Fruit fly (Drosophila melanogaster) whole organism, prepupa: ENCODE results near the gene CG6163.

Experiments
- Blimp-1 ChIP-seq: fragments of 200-800 bp; sonication (Bioruptor generic); optimal IDR thresholded peaks from 3 replicates; lab custom pipeline; 2017; ENCODE audit warnings: missing biosample characterization, missing genetic modification characterization, mild to moderate bottlenecking, moderate library complexity, missing genetic modification reagents
- CG10631 ChIP-seq: fragments of 200-800 bp; sonication (Bioruptor generic); optimal IDR thresholded peaks from 2 replicates; lab custom pipeline; 2016; ENCODE audit warnings: missing biosample characterization, missing genetic modification characterization
- CG10669 ChIP-seq: fragments of 200-800 bp; sonication (Bioruptor generic); optimal IDR thresholded peaks from 3 replicates; lab custom pipeline; 2018; ENCODE audit warnings: missing biosample characterization, mild to moderate bottlenecking, missing genetic modification characterization, moderate library complexity
- CG11294 ChIP-seq: fragments of 200-800 bp; sonication (Bioruptor generic); IDR thresholded peaks from 2 replicates; pipeline ENCODE4 v1.3.6; 2022; ENCODE audit warnings: missing biosample characterization, missing genetic modification characterization
- CG11762 ChIP-seq: fragments of 200-800 bp; sonication (Bioruptor generic); optimal IDR thresholded peaks from 3 replicates; lab custom pipeline; 2016; ENCODE audit warnings: missing biosample characterization, missing genetic modification characterization; ENCODE audit not compliant: insufficient read depth
- CG11902 ChIP-seq: fragments of 200-800 bp; sonication (Bioruptor generic); optimal IDR thresholded peaks from 3 replicates; lab custom pipeline; 2016; ENCODE audit warnings: missing biosample characterization, missing genetic modification characterization
- CG1621 ChIP-seq: fragments of 200-800 bp; sonication (Bioruptor generic); optimal IDR thresholded peaks from 3 replicates; lab custom pipeline; 2018; ENCODE audit warnings: missing biosample characterization, mild to moderate bottlenecking, missing genetic modification characterization
- CG3032 ChIP-seq: fragments of 200-800 bp; optimal IDR thresholded peaks from 2 replicates; lab custom pipeline; 2019; ENCODE audit warnings: missing biosample characterization, mild to moderate bottlenecking, missing genetic modification characterization, moderate library complexity
- CG31627 ChIP-seq: fragments of 200-800 bp; sonication (Bioruptor generic); optimal IDR thresholded peaks from 3 replicates; lab custom pipeline; 2016; ENCODE audit warnings: missing biosample characterization, missing genetic modification characterization
- CG34406 ChIP-seq: fragments of 200-800 bp; sonication (Bioruptor generic); optimal IDR thresholded peaks from 3 replicates; lab custom pipeline; 2016; ENCODE audit warnings: missing biosample characterization, missing genetic modification characterization
- CG3919 ChIP-seq: fragments of 200-800 bp; sonication (Bioruptor generic); optimal IDR thresholded peaks from 3 replicates; lab custom pipeline; 2016; ENCODE audit warnings: missing biosample characterization, missing genetic modification characterization
- CG4318 ChIP-seq: fragments of 200-800 bp; sonication (Bioruptor generic); optimal IDR thresholded peaks from 3 replicates; lab custom pipeline; 2017; ENCODE audit warnings: missing biosample characterization, mild to moderate bottlenecking, missing genetic modification characterization
- CG6163 ChIP-seq: fragments of 200-800 bp; sonication (Bioruptor generic); IDR thresholded peaks from 3 replicates; pipeline ENCODE4 v1.3.6; 2022; ENCODE audit warnings: missing biosample characterization, missing genetic modification characterization
- CG6276 ChIP-seq: fragments of 200-800 bp; sonication (Bioruptor generic); optimal IDR thresholded peaks from 2 replicates; lab custom pipeline; 2017; ENCODE audit warnings: missing biosample characterization, mild to moderate bottlenecking, missing genetic modification characterization
- CG6792 ChIP-seq: fragments of 200-800 bp; sonication (Bioruptor generic); optimal IDR thresholded peaks from 3 replicates; lab custom pipeline; 2016; ENCODE audit warnings: missing biosample characterization, missing genetic modification characterization
- CG6808 ChIP-seq: fragments of 200-800 bp; sonication (Bioruptor generic); optimal IDR thresholded peaks from 3 replicates; lab custom pipeline; 2017; ENCODE audit warnings: missing biosample characterization, missing genetic modification characterization, mild to moderate bottlenecking, moderate library complexity, missing genetic modification reagents
- CG8119 ChIP-seq: fragments of 200-800 bp; sonication (Bioruptor generic); IDR thresholded peaks from 3 replicates; pipeline ENCODE4 v1.3.6; 2022; ENCODE audit warnings: missing biosample characterization, missing genetic modification characterization
- CG8319 ChIP-seq: fragments of 200-800 bp; sonication (Bioruptor generic); optimal IDR thresholded peaks from 3 replicates; lab custom pipeline; 2016; ENCODE audit warnings: missing biosample characterization, missing genetic modification characterization
- CG9139 ChIP-seq: fragments of 200-800 bp; sonication (Bioruptor generic); optimal IDR thresholded peaks from 3 replicates; lab custom pipeline; 2017; ENCODE audit warnings: missing biosample characterization, mild to moderate bottlenecking, missing genetic modification characterization
- Eip75B ChIP-seq: fragments of 200-800 bp; sonication (Bioruptor generic); optimal IDR thresholded peaks from 3 replicates; lab custom pipeline; 2016; ENCODE audit warnings: missing biosample characterization, missing genetic modification characterization
- Eip93F ChIP-seq: fragments of 200-800 bp; sonication (Bioruptor generic); optimal IDR thresholded peaks from 2 replicates; lab custom pipeline; 2016; ENCODE audit warnings: missing biosample characterization, mild to moderate bottlenecking, missing genetic modification characterization
- Ets21C ChIP-seq: fragments of 200-800 bp; sonication (Bioruptor generic); optimal IDR thresholded peaks from 3 replicates; lab custom pipeline; 2016; ENCODE audit warnings: missing biosample characterization, missing genetic modification characterization
- Ets96B ChIP-seq: fragments of 200-800 bp; optimal IDR thresholded peaks from 2 replicates; lab custom pipeline; 2019; ENCODE audit warnings: missing biosample characterization, mild to moderate bottlenecking, missing genetic modification characterization, moderate library complexity
- Gug ChIP-seq: fragments of 200-800 bp; sonication (Bioruptor generic); IDR thresholded peaks from 2 replicates; pipeline ENCODE4 v1.3.6; 2022; ENCODE audit warnings: missing biosample characterization, missing genetic modification characterization
- Hr38 ChIP-seq: sonication (Bioruptor generic); optimal IDR thresholded peaks from 2 replicates; lab custom pipeline; 2016; ENCODE audit warnings: missing biosample characterization, missing genetic modification characterization
- Hr4 ChIP-seq: fragments of 200-800 bp; sonication (Bioruptor generic); optimal IDR thresholded peaks from 3 replicates; lab custom pipeline; 2016; ENCODE audit warnings: missing biosample characterization, missing genetic modification characterization
- Lpt ChIP-seq: fragments of 200-800 bp; sonication (Bioruptor generic); optimal IDR thresholded peaks from 3 replicates; lab custom pipeline; 2016; ENCODE audit warnings: missing biosample characterization, missing genetic modification characterization
- Met ChIP-seq: fragments of 200-800 bp; sonication (Bioruptor generic); optimal IDR thresholded peaks from 3 replicates; lab custom pipeline; 2016; ENCODE audit warnings: missing biosample characterization, missing genetic modification characterization
- OdsH ChIP-seq: fragments of 200-800 bp; sonication (Bioruptor generic); optimal IDR thresholded peaks from 3 replicates; lab custom pipeline; 2016; ENCODE audit warnings: missing biosample characterization, missing genetic modification characterization
- Smox ChIP-seq: fragments of 200-800 bp; sonication (Bioruptor generic); optimal IDR thresholded peaks from 3 replicates; lab custom pipeline; 2016; ENCODE audit warnings: missing biosample characterization, missing genetic modification characterization
- Sox102F ChIP-seq: fragments of 200-800 bp; sonication (Bioruptor generic); optimal IDR thresholded peaks from 2 replicates; lab custom pipeline; 2016; ENCODE audit warnings: missing biosample characterization, mild to moderate bottlenecking, missing genetic modification characterization
- Sox14 ChIP-seq: fragments of 200-800 bp; sonication (Bioruptor generic); optimal IDR thresholded peaks from 3 replicates; lab custom pipeline; 2016; ENCODE audit warnings: missing biosample characterization, missing genetic modification characterization
- Sox15 ChIP-seq: fragments of 200-800 bp; sonication (Bioruptor generic); optimal IDR thresholded peaks from 3 replicates; lab custom pipeline; 2016; ENCODE audit warnings: missing biosample characterization, missing genetic modification characterization
- achi ChIP-seq: fragments of 200-800 bp; sonication (Bioruptor generic); optimal IDR thresholded peaks from 3 replicates; lab custom pipeline; 2016; ENCODE audit warnings: missing biosample characterization, missing genetic modification characterization
- acj6 ChIP-seq: fragments of 200-800 bp; sonication (Bioruptor generic); optimal IDR thresholded peaks from 3 replicates; lab custom pipeline; 2016; ENCODE audit warnings: missing biosample characterization, missing genetic modification characterization
- cyc ChIP-seq: fragments of 200-800 bp; sonication (Bioruptor generic); optimal IDR thresholded peaks from 3 replicates; lab custom pipeline; 2016; ENCODE audit warnings: missing biosample characterization, missing genetic modification characterization
- dac ChIP-seq: fragments of 200-800 bp; sonication (Bioruptor generic); optimal IDR thresholded peaks from 2 replicates; lab custom pipeline; 2017; ENCODE audit warnings: missing biosample characterization, mild to moderate bottlenecking, missing genetic modification characterization
- dsx ChIP-seq: fragments of 200-800 bp; optimal IDR thresholded peaks from 3 replicates; lab custom pipeline; 2019; ENCODE audit warnings: missing biosample characterization, mild to moderate bottlenecking, missing genetic modification characterization, moderate library complexity; ENCODE audit not compliant: poor library complexity, severe bottlenecking
- eg ChIP-seq: fragments of 200-800 bp; sonication (Bioruptor generic); IDR thresholded peaks from 3 replicates; pipeline ENCODE4 v1.3.6; 2022; ENCODE audit warnings: missing biosample characterization, missing genetic modification characterization
- esn ChIP-seq: fragments of 200-800 bp; sonication (Bioruptor generic); optimal IDR thresholded peaks from 2 replicates; lab custom pipeline; 2016; ENCODE audit warnings: missing biosample characterization, mild to moderate bottlenecking, missing genetic modification characterization, moderate library complexity
- fd59A ChIP-seq: fragments of 200-800 bp; sonication (Bioruptor generic); optimal IDR thresholded peaks from 2 replicates; lab custom pipeline; 2017; ENCODE audit warnings: missing biosample characterization, mild to moderate bottlenecking, missing genetic modification characterization, missing genetic modification reagents
- fd85E ChIP-seq: fragments of 200-800 bp; sonication (Bioruptor generic); optimal IDR thresholded peaks from 3 replicates; lab custom pipeline; 2016; ENCODE audit warnings: missing biosample characterization, missing genetic modification characterization
- lz ChIP-seq: fragments of 200-800 bp; sonication (Bioruptor generic); optimal IDR thresholded peaks from 3 replicates; lab custom pipeline; 2016; ENCODE audit warnings: missing biosample characterization, missing genetic modification characterization
- net ChIP-seq: fragments of 200-800 bp; sonication (Bioruptor generic); optimal IDR thresholded peaks from 3 replicates; lab custom pipeline; 2016; ENCODE audit warnings: missing biosample characterization, missing genetic modification characterization
- pdm3 ChIP-seq: fragments of 200-800 bp; sonication (Bioruptor generic); optimal IDR thresholded peaks from 3 replicates; lab custom pipeline; 2016; ENCODE audit warnings: missing biosample characterization, missing genetic modification characterization
- salr ChIP-seq, 2 experiments: fragments of 200-800 bp; sonication (Bioruptor generic); optimal IDR thresholded peaks; 3 replicates each; lab custom pipeline; 2016 to 2018; ENCODE audit warnings: missing biosample characterization in 2 of 2, missing genetic modification characterization in 2 of 2, mild to moderate bottlenecking in 1 of 2
- ss ChIP-seq, 2 experiments: fragments of 200-800 bp; sonication (Bioruptor generic); optimal IDR thresholded peaks; 2 replicates in 1 of 2; 3 replicates in 1 of 2; lab custom pipeline; 2017 to 2018; ENCODE audit warnings: mild to moderate bottlenecking in 2 of 2, missing biosample characterization in 2 of 2, missing genetic modification characterization in 2 of 2, moderate library complexity in 1 of 2
- svp ChIP-seq: fragments of 200-800 bp; sonication (Bioruptor generic); peaks from one replicate; lab custom pipeline; 2016; ENCODE audit warnings: missing biosample characterization, missing genetic modification characterization

The CG6163 gene

DNA sequence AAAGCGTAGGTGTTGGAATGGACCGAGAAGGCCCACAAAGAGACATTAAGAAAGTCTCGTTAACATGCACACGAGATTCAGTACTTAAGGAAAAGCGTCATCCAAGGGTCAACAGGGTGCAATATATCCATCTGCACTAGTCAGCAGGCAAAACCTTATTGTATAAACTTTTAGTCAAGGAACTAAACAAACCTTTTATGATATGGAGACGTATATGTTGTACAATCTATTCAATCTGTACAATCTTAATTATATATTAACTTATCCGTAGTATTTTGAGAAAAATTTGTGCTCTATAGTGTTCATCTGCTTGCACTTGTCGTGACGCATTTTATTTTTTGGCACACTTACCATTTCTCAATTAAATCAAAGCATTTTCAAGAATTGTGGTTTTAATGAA lies 13.0 kb downstream of the CG6163 start (continued):
- TF ChIP-seq Lpt (GFP tag; lab: Kevin White, UChicago) = no peak
- TF ChIP-seq Sox15 = no peak
- TF ChIP-seq CG34406 (GFP tag; lab: Kevin White, UChicago) = peak; percentile 32
- TF ChIP-seq Ets21C (GFP tag; lab: Kevin White, UChicago) = no peak
- TF ChIP-seq acj6 = peak; percentile 40
- TF ChIP-seq Met (GFP tag; lab: Kevin White, UChicago) = peak; percentile 37
- TF ChIP-seq Hr4 = peak; percentile 29
- no peak for TF ChIP-seq Sox14 (GFP tag; lab: Kevin White, UChicago)
- TF ChIP-seq Smox (GFP tag; lab: Kevin White, UChicago) = peak; percentile 48
- peak; percentile 25 for TF ChIP-seq achi
- no peak for TF ChIP-seq dac (GFP tag; lab: Kevin White, UChicago)
- no peak for TF ChIP-seq CG11294
- TF ChIP-seq fd59A (GFP tag; lab: Kevin White, UChicago) = no peak
- no peak for TF ChIP-seq ss (GFP tag; optimal IDR thresholded peaks at IDR 0.05; lab: Kevin White, UChicago)
- TF ChIP-seq fd85E (GFP tag; lab: Kevin White, UChicago) = no peak

DNA sequence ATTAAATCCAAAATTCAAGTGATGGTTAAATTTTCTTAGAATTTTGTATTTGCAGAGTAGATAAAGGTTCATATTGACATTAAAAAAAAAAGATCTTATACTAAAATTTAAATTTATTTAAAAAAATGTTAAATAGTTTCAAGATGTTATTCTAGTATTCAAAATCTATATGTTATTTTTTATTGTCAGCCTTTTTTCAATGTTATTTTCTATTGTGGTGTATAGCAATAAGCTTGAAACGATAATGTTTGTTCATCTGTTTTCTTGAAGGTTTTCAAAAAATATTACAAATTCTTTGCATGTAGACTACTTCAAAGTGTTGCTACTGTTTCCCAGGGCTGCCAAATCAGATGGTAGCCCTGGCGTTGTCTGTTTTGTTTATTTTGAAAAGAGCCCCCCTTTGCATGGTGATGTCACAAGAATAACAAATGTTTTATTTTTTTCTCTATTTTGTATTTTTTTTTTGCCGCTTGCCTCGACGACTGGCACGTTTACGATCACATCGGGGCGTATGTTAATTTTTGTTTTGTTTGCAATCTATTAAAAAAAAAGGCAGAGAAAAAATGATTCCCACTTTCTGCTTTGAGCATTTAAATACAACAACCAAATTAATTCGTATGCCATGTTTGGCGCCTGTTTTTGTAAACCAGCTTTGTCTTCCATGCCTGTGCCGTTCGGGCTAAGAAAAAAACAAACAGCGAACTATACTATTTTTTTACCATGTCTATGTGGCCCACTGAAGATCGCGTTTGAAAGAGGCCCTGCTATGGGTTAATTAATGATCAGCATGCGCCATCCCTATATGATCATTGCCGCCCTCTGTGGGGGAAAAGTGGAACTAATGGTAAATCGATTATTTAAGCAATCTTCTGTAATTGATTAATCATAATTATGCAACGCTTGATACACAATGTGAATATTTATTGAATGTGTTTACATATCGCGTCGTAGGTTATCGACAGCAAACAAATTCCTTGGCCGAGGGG lies 13.7 kb downstream of the CG6163 start:
- TF ChIP-seq Gug (GFP tag; lab: Robert Waterston, UW) (peak; percentile 67), CG10669 (GFP tag; lab: Kevin White, UChicago) (no peak), OdsH (GFP tag; lab: Kevin White, UChicago) (peak; percentile 27), Blimp-1 (no peak), Sox102F (GFP tag; lab: Kevin White, UChicago) (no peak), eg (GFP tag; lab: Robert Waterston, UW) (peak; percentile 87), Hr4 (peak; percentile 63), CG11762 (GFP tag; lab: Kevin White, UChicago) (no peak), CG3032 (tag; lab: Kevin White, UChicago) (peak; percentile 10), lz (GFP tag; lab: Kevin White, UChicago) (no peak), CG6163 (GFP tag; lab: Robert Waterston, UW) (peak; percentile 83), esn (no peak), CG1621 (no peak), CG31627 (GFP tag; lab: Kevin White, UChicago) (no peak), cyc (GFP tag; lab: Kevin White, UChicago) (no peak), CG9139 (GFP tag; lab: Kevin White, UChicago) (no peak), CG6808 (GFP tag; lab: Kevin White, UChicago) (no peak), CG6792 (GFP tag; lab: Kevin White, UChicago) (no peak), net (peak; percentile 60), dsx (GFP tag; lab: Kevin White, UChicago) (peak; percentile 12), CG6276 (GFP tag; lab: Kevin White, UChicago) (peak; percentile 55), CG8119 (GFP tag; lab: Robert Waterston, UW) (peak; percentile 81), pdm3 (GFP tag; lab: Kevin White, UChicago) (peak; percentile 50), CG4318 (GFP tag; lab: Kevin White, UChicago) (no peak), CG10631 (no peak), Sox15 (no peak), CG8319 (GFP tag; lab: Kevin White, UChicago) (no peak), ss (GFP tag; optimal IDR thresholded peaks at IDR 0.05; lab: Kevin White, UChicago) (peak; percentile 11 to 21), svp (GFP tag; lab: Kevin White, UChicago) (peak; percentile 48), salr (GFP tag; optimal IDR thresholded peaks at IDR 0.05; lab: Kevin White, UChicago) (peak in 1 of 2 experiments; percentile 65), Eip93F (GFP tag; lab: Kevin White, UChicago) (no peak), Sox14 (GFP tag; lab: Kevin White, UChicago) (no peak), Hr38 (GFP tag; lab: Kevin White, UChicago) (no peak), Eip75B (GFP tag; lab: Kevin White, UChicago) (no peak), CG11902 (GFP tag; lab: Kevin White, UChicago) (no peak), CG3919 (GFP tag; lab: Kevin White, UChicago) (peak; percentile 38), acj6 (peak; percentile 8), Ets96B (tag; lab: Kevin White, UChicago) (peak; percentile 11)
